Worm (Caenorhabditis elegans) whole organism, L2 larva: ENCODE results near the gene Y43F4A.1.
A peak's percentile ranks its signal among the peaks of the same experiment; 100 is the strongest.

Experiments
- C34F6.9 ChIP-seq: fragments of 150-350 bp; optimal IDR thresholded peaks from 2 replicates; lab custom pipeline; 2014; ENCODE audit warnings: missing biosample characterization, missing genetic modification characterization
- F13H6.1 ChIP-seq: sonication (generic microtip); optimal IDR thresholded peaks from 2 replicates; lab custom pipeline; 2016; ENCODE audit warnings: missing genetic modification characterization, missing compliant biosample characterization
- R02D3.7 ChIP-seq: fragments of 150-350 bp; optimal IDR thresholded peaks from 2 replicates; lab custom pipeline; 2014; ENCODE audit warnings: missing biosample characterization, missing genetic modification characterization
- Y55F3AM.14 ChIP-seq: fragments of 200-800 bp; sonication (Bioruptor generic); optimal IDR thresholded peaks from 2 replicates; lab custom pipeline; 2018; ENCODE audit warnings: mild to moderate bottlenecking, missing genetic modification characterization, missing compliant biosample characterization
- ZK546.5 ChIP-seq: sonication (generic microtip); optimal IDR thresholded peaks from 2 replicates; lab custom pipeline; 2017; ENCODE audit warnings: missing biosample characterization, missing genetic modification characterization
- alr-1 ChIP-seq: fragments of 150-350 bp; optimal IDR thresholded peaks from 2 replicates; lab custom pipeline; 2014; ENCODE audit warnings: missing biosample characterization, missing genetic modification characterization
- aly-2 ChIP-seq: fragments of 150-350 bp; optimal IDR thresholded peaks from 2 replicates; lab custom pipeline; 2014; ENCODE audit warnings: missing biosample characterization, missing genetic modification characterization
- ama-1 ChIP-seq: fragments of 150-350 bp; optimal IDR thresholded peaks from 2 replicates; lab custom pipeline; 2018; ENCODE audit warnings: inconsistent platforms
- ceh-16 ChIP-seq: fragments of 150-350 bp; optimal IDR thresholded peaks from 2 replicates; lab custom pipeline; 2014; ENCODE audit warnings: missing biosample characterization, missing genetic modification characterization
- ceh-82 ChIP-seq: fragments of 150-350 bp; optimal IDR thresholded peaks from 2 replicates; lab custom pipeline; 2014; ENCODE audit warnings: missing biosample characterization, missing genetic modification characterization
- crh-2 ChIP-seq: sonication (generic microtip); optimal IDR thresholded peaks from 2 replicates; lab custom pipeline; 2017; ENCODE audit warnings: missing biosample characterization, missing genetic modification characterization
- dmd-4 ChIP-seq: sonication (generic microtip); optimal IDR thresholded peaks from 2 replicates; lab custom pipeline; 2017; ENCODE audit warnings: missing biosample characterization, missing genetic modification characterization
- egl-27 ChIP-seq: sonication (generic microtip); optimal IDR thresholded peaks from 3 replicates; lab custom pipeline; 2017; ENCODE audit warnings: missing biosample characterization, missing genetic modification reagents, missing genetic modification characterization
- elt-1 ChIP-seq: fragments of 150-350 bp; optimal IDR thresholded peaks from 2 replicates; lab custom pipeline; 2014; ENCODE audit warnings: missing biosample characterization, missing genetic modification characterization
- fos-1 ChIP-seq: fragments of 150-350 bp; optimal IDR thresholded peaks from 2 replicates; lab custom pipeline; 2014; ENCODE audit warnings: missing biosample characterization, missing genetic modification characterization
- gmeb-1 ChIP-seq: fragments of 150-350 bp; optimal IDR thresholded peaks from 2 replicates; lab custom pipeline; 2014; ENCODE audit warnings: missing biosample characterization, missing genetic modification characterization
- lin-11 ChIP-seq: fragments of 150-350 bp; sonication (generic microtip); optimal IDR thresholded peaks from 2 replicates; lab custom pipeline; 2014; ENCODE audit warnings: missing biosample characterization, missing genetic modification characterization, inconsistent platforms, mixed read lengths
- lin-13 ChIP-seq: fragments of 150-350 bp; optimal IDR thresholded peaks from 2 replicates; lab custom pipeline; 2014; ENCODE audit warnings: missing biosample characterization, missing genetic modification reagents, missing genetic modification characterization
- lin-39 ChIP-seq: fragments of 150-350 bp; optimal IDR thresholded peaks from 2 replicates; lab custom pipeline; 2014; ENCODE audit warnings: missing biosample characterization, missing genetic modification reagents, missing genetic modification characterization
- lsy-2 ChIP-seq, 2 experiments: fragments of 150-350 bp in 1 of 2; sonication (generic microtip) in 1 of 2; optimal IDR thresholded peaks; 2 replicates each; lab custom pipeline; 2014 to 2017; ENCODE audit warnings: missing biosample characterization in 2 of 2, missing genetic modification characterization in 2 of 2
- mab-5 ChIP-seq: fragments of 150-350 bp; optimal IDR thresholded peaks from 2 replicates; lab custom pipeline; 2014; ENCODE audit warnings: missing biosample characterization, missing genetic modification characterization
- mdl-1 ChIP-seq, 2 experiments: fragments of 150-350 bp in 1 of 2; sonication (generic microtip) in 1 of 2; optimal IDR thresholded peaks; 2 replicates each; lab custom pipeline; 2017; ENCODE audit warnings: missing biosample characterization in 2 of 2, missing genetic modification characterization in 2 of 2
- nhr-10 ChIP-seq: sonication (generic microtip); optimal IDR thresholded peaks from 2 replicates; lab custom pipeline; 2017; ENCODE audit warnings: missing biosample characterization, missing genetic modification characterization
- nhr-11 ChIP-seq: fragments of 150-350 bp; optimal IDR thresholded peaks from 2 replicates; lab custom pipeline; 2014; ENCODE audit warnings: missing biosample characterization, missing genetic modification characterization
- nhr-12 ChIP-seq: fragments of 150-350 bp; optimal IDR thresholded peaks from 2 replicates; lab custom pipeline; 2014; ENCODE audit warnings: missing biosample characterization, missing genetic modification characterization
- nhr-129 ChIP-seq: fragments of 150-350 bp; optimal IDR thresholded peaks from 2 replicates; lab custom pipeline; 2014; ENCODE audit warnings: missing biosample characterization, missing genetic modification characterization
- nhr-21 ChIP-seq: fragments of 150-350 bp; optimal IDR thresholded peaks from 2 replicates; lab custom pipeline; 2014; ENCODE audit warnings: missing biosample characterization, missing genetic modification characterization
- nhr-23 ChIP-seq: fragments of 150-350 bp; optimal IDR thresholded peaks from 2 replicates; lab custom pipeline; 2014; ENCODE audit warnings: missing biosample characterization, missing genetic modification reagents, missing genetic modification characterization
- nhr-237 ChIP-seq: fragments of 150-350 bp; optimal IDR thresholded peaks from 2 replicates; lab custom pipeline; 2014; ENCODE audit warnings: missing biosample characterization, missing genetic modification characterization
- nhr-25 ChIP-seq: fragments of 150-350 bp; sonication (generic microtip); optimal IDR thresholded peaks from 3 replicates; lab custom pipeline; 2014; ENCODE audit warnings: missing biosample characterization, missing genetic modification characterization
- nhr-6 ChIP-seq: fragments of 150-350 bp; optimal IDR thresholded peaks from 2 replicates; lab custom pipeline; 2014; ENCODE audit warnings: missing biosample characterization, missing genetic modification characterization
- nhr-77 ChIP-seq: fragments of 150-350 bp; optimal IDR thresholded peaks from 2 replicates; lab custom pipeline; 2014; ENCODE audit warnings: missing biosample characterization, missing genetic modification characterization
- peb-1 ChIP-seq: fragments of 150-350 bp; optimal IDR thresholded peaks from 2 replicates; lab custom pipeline; 2014; ENCODE audit warnings: missing biosample characterization, missing genetic modification characterization
- sem-4 ChIP-seq: fragments of 150-350 bp; optimal IDR thresholded peaks from 2 replicates; lab custom pipeline; 2014; ENCODE audit warnings: missing biosample characterization, missing genetic modification reagents, missing genetic modification characterization
- skn-1 ChIP-seq: sonication (generic microtip); optimal IDR thresholded peaks from 2 replicates; lab custom pipeline; 2017; ENCODE audit warnings: missing biosample characterization, missing genetic modification characterization
- sma-3 ChIP-seq: sonication (generic microtip); optimal IDR thresholded peaks from 2 replicates; lab custom pipeline; 2016; ENCODE audit warnings: missing genetic modification reagents, missing genetic modification characterization, missing compliant biosample characterization
- sma-9 ChIP-seq, 2 experiments: fragments of 150-350 bp in 1 of 2; sonication (generic microtip) in 1 of 2; optimal IDR thresholded peaks; 2 replicates each; lab custom pipeline; 2014 to 2016; ENCODE audit warnings: missing genetic modification characterization in 2 of 2, mild to moderate bottlenecking in 1 of 2, missing biosample characterization in 1 of 2, missing compliant biosample characterization in 1 of 2, missing genetic modification reagents in 1 of 2, moderate library complexity in 1 of 2
- snpc-4 ChIP-seq: fragments of 150-350 bp; optimal IDR thresholded peaks from 2 replicates; lab custom pipeline; 2014; ENCODE audit warnings: missing biosample characterization, missing genetic modification characterization
- unc-39 ChIP-seq: fragments of 150-350 bp; optimal IDR thresholded peaks from 2 replicates; lab custom pipeline; 2014; ENCODE audit warnings: missing biosample characterization, missing genetic modification characterization
- unc-55 ChIP-seq: fragments of 150-350 bp; sonication (generic microtip); optimal IDR thresholded peaks from 3 replicates; lab custom pipeline; 2014; ENCODE audit warnings: missing biosample characterization, missing genetic modification reagents, missing genetic modification characterization
- unc-62 ChIP-seq: fragments of 150-350 bp; optimal IDR thresholded peaks from 2 replicates; lab custom pipeline; 2014; ENCODE audit warnings: missing biosample characterization, missing genetic modification reagents, missing genetic modification characterization
- zag-1 ChIP-seq: fragments of 150-350 bp; optimal IDR thresholded peaks from 2 replicates; lab custom pipeline; 2014; ENCODE audit warnings: missing biosample characterization, missing genetic modification characterization
- ztf-1 ChIP-seq: fragments of 200-800 bp; sonication (Bioruptor generic); conservative IDR thresholded peaks from 2 replicates; pipeline ENCODE4 v1.3.6; 2022; ENCODE audit warnings: missing genetic modification characterization, missing compliant biosample characterization
- ztf-11 ChIP-seq: sonication (generic microtip); optimal IDR thresholded peaks from 2 replicates; lab custom pipeline; 2017; ENCODE audit warnings: missing biosample characterization, missing genetic modification characterization

Y43F4A.1 gene

ce11 chrIII:13182003-13182402, 40.9 kb upstream of the Y43F4A.1 start (continued):
- no peak for TF ChIP-seq skn-1 (tag; lab: Kevin White, UChicago)
- peak; percentile 36 for TF ChIP-seq fos-1 (tag; lab: Kevin White, UChicago)
- TF ChIP-seq ceh-16 (tag; lab: Kevin White, UChicago): no peak
- no peak for TF ChIP-seq nhr-129
- peak; percentile 88 for TF ChIP-seq sem-4 (tag; lab: Kevin White, UChicago)
- no peak for TF ChIP-seq nhr-11 (tag; lab: Kevin White, UChicago)
- no peak for TF ChIP-seq nhr-237 (tag; lab: Kevin White, UChicago)
- no peak for TF ChIP-seq mdl-1 (tag; optimal IDR thresholded peaks at IDR 0.05; lab: Kevin White, UChicago)
- no peak for TF ChIP-seq gmeb-1
- peak; percentile 48 for TF ChIP-seq nhr-25 (tag; lab: Kevin White, UChicago)
- TF ChIP-seq R02D3.7: no peak
- TF ChIP-seq ztf-11 (tag; lab: Kevin White, UChicago): no peak
- no peak for TF ChIP-seq nhr-77 (tag; lab: Kevin White, UChicago)
- peak; percentile 23 for TF ChIP-seq sma-9 (GFP tag; optimal IDR thresholded peaks at IDR 0.05; lab: Kevin White, UChicago)
- no peak for TF ChIP-seq sma-9 (tag; optimal IDR thresholded peaks at IDR 0.05; lab: Kevin White, UChicago)

ce11 chrIII:13187090-13187489, 35.8 kb upstream of the Y43F4A.1 start, which contains the start of gene gly-5:
Gene gly-5, plus strand, starts transcription at chrIII:13187390.
- TF ChIP-seq fos-1 (tag; lab: Kevin White, UChicago) (peak; percentile 42), F13H6.1 (peak; percentile 21), nhr-129 (no peak), sma-9 (GFP tag; optimal IDR thresholded peaks at IDR 0.05; lab: Kevin White, UChicago) (peak; percentile 33), sma-9 (tag; optimal IDR thresholded peaks at IDR 0.05; lab: Kevin White, UChicago) (no peak)

ce11 chrIII:13187773-13188172, 35.1 kb upstream of the Y43F4A.1 start:
- TF ChIP-seq mdl-1 (tag; optimal IDR thresholded peaks at IDR 0.05; lab: Kevin White, UChicago): no peak
- TF ChIP-seq lin-11 (tag; lab: Kevin White, UChicago): no peak
- TF ChIP-seq unc-62: no peak
- TF ChIP-seq peb-1: no peak
- TF ChIP-seq nhr-12: no peak
- TF ChIP-seq zag-1: no peak
- TF ChIP-seq crh-2: peak; percentile 37
- peak; percentile 69 for TF ChIP-seq F13H6.1
- no peak for TF ChIP-seq mab-5 (tag; lab: Kevin White, UChicago)
- TF ChIP-seq Y55F3AM.14: no peak
- TF ChIP-seq egl-27 (tag; lab: Kevin White, UChicago): no peak
- 0 out of 2 replicates have a peak, but pooled peaks have one; percentile 66 for TF ChIP-seq ztf-1 (GFP tag; lab: Robert Waterston, UW)
- no peak for TF ChIP-seq ZK546.5 (tag; lab: Kevin White, UChicago)
- TF ChIP-seq alr-1 (tag; lab: Kevin White, UChicago): no peak
- TF ChIP-seq nhr-11 (tag; lab: Kevin White, UChicago): no peak
- TF ChIP-seq nhr-129: no peak
- TF ChIP-seq nhr-10 (tag; lab: Kevin White, UChicago): no peak
- no peak for TF ChIP-seq ama-1 (lab: Kevin White, UChicago)
- no peak for TF ChIP-seq nhr-77 (tag; lab: Kevin White, UChicago)
- no peak for TF ChIP-seq nhr-237 (tag; lab: Kevin White, UChicago)
- peak; percentile 69 to 84 for TF ChIP-seq lsy-2 (tag; optimal IDR thresholded peaks at IDR 0.05; lab: Kevin White, UChicago)
- no peak for TF ChIP-seq elt-1 (tag; lab: Kevin White, UChicago)
- TF ChIP-seq snpc-4: no peak
- no peak for TF ChIP-seq nhr-21 (tag; lab: Kevin White, UChicago)
- no peak for TF ChIP-seq unc-39 (tag; lab: Kevin White, UChicago)
- peak; percentile 50 for TF ChIP-seq unc-55 (GFP tag; lab: Kevin White, UChicago)
- no peak for TF ChIP-seq aly-2
- TF ChIP-seq nhr-23 (tag; lab: Kevin White, UChicago): no peak
- peak; percentile 65 for TF ChIP-seq C34F6.9 (tag; lab: Kevin White, UChicago)
- no peak for TF ChIP-seq skn-1 (tag; lab: Kevin White, UChicago)
- TF ChIP-seq lin-13 (GFP tag; lab: Kevin White, UChicago): peak; percentile 32
- TF ChIP-seq ceh-82: no peak
- TF ChIP-seq gmeb-1: peak; percentile 62
- peak; percentile 59 for TF ChIP-seq nhr-6
- TF ChIP-seq nhr-25 (tag; lab: Kevin White, UChicago): peak; percentile 48
- TF ChIP-seq fos-1 (tag; lab: Kevin White, UChicago): peak; percentile 12
- TF ChIP-seq lin-39: no peak
- peak; percentile 77 for TF ChIP-seq sma-3 (GFP tag; lab: Kevin White, UChicago)
- no peak for TF ChIP-seq dmd-4 (tag; lab: Kevin White, UChicago)
